Worm (Caenorhabditis elegans): Measurements from ENCODE around the gene Y53F4B.36.

Y53F4B.36 gene

DNA sequence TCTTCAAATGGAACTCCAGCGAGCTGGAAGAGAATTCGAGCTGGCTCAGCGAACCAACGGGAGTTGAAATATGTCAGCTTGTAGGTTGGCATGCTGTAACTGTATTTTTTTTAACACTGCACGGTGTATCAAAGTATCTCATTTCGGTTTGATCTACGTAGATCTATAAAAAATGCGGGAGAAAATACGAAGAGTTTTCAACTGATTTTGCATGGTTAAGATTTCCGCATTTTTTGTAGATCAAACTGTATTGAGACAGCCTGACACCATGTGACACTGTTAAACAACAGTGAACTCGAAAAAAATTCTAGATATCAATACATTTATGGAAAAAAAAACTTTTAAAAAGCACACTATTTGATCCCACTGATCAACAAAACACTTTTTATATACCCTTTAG is 2.8 kb downstream of the Y53F4B.36 start, which contains the start of gene gst-32:
TSS of gene gst-32 (minus strand) at position 101 of the 400 bp plus-strand sequence.
- TF ChIP-seq elt-4 (tag; optimal IDR thresholded peaks at IDR 0.05) = no peak

DNA sequence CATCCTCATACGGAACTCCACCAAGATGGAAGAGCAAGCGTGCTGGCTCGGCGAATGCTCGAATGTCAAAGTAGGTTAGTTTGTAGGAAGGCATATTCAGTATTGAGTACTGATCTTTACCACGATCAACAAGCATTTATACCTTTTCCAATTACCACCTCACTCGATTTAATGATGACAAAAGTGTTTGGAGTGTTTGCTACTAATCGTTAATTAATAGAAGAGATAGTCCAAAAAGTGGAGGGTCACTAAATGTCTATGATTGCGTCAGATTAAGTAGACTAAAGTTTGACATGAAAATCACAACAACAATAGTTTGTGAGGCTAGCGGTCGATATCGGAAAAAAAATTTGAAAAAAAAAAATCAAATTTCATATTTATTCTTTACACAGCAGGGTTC is 7.4 kb downstream of the Y53F4B.36 start, which contains the start of gene gst-34:
TSS of gene gst-34 (minus strand) at position 101 of the 400 bp plus-strand sequence.
- TF ChIP-seq K09A11.1 (tag; optimal IDR thresholded peaks at IDR 0.05; ENCODE audit: insufficient read depth) = no peak
- TF ChIP-seq elt-2 (tag; optimal IDR thresholded peaks at IDR 0.05) = no peak
- no peak for TF ChIP-seq pag-3 (tag; optimal IDR thresholded peaks at IDR 0.05; ENCODE audit: borderline replicate concordance)
- no peak for TF ChIP-seq rnt-1 (tag; optimal IDR thresholded peaks at IDR 0.05)

DNA sequence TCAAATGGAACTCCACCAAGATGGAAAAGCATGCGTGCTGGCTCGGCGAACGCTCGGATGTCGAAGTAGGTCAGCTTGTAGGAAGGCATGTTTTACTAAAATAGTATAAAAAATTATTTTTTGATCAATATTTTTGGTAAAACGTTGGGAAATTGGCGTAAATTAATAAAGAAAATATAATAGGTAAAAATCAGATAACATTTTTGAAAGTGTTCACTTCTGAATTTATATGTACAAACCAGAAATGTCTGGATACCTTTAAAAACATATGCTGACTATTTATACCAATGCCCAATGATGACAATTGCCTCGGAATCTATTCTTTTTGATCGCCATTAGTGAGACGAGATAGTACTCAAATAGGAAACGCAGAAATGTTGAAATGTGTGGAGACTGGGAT is 9.5 kb downstream of the Y53F4B.36 start, which contains the start of gene gst-35:
TSS of gene gst-35 (minus strand) at position 101 of the 400 bp plus-strand sequence.
- no peak for TF ChIP-seq elt-4 (tag; optimal IDR thresholded peaks at IDR 0.05)
- TF ChIP-seq syd-9 (tag; optimal IDR thresholded peaks at IDR 0.05) = no peak
- TF ChIP-seq hlh-15 (tag; optimal IDR thresholded peaks at IDR 0.05) = no peak
- TF ChIP-seq nhr-232 (tag; optimal IDR thresholded peaks at IDR 0.05) = no peak
- no peak for TF ChIP-seq sdc-2 (tag; optimal IDR thresholded peaks at IDR 0.05)
- no peak for TF ChIP-seq ztf-16 (tag; optimal IDR thresholded peaks at IDR 0.05)
- no peak for TF ChIP-seq dmd-4 (tag; optimal IDR thresholded peaks at IDR 0.05; ENCODE audit: borderline replicate concordance)
- TF ChIP-seq ceh-30 (tag; optimal IDR thresholded peaks at IDR 0.05) = no peak

DNA sequence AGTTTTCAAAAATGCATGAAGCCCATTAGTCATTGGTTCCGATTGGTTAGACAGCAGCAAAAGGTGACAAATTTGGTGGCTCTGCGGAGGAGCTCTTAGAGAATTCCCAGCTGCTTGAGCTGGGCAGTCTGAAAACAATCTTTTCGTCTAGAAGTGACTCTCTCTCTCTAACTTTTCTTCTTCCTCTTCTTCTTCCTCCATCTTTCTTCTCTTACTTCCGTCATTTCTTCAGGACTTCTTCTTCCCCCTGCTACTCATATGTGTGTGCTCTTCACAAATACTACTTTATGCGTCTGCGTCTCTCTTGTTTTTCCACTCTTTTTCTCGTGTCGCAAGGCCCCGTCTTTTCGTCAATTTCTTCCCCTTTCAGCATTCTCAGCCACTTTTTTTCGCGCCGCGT is 14.2 kb downstream of the Y53F4B.36 start:
- TF ChIP-seq syd-9 (tag; optimal IDR thresholded peaks at IDR 0.05) (no peak), nfya-1 (tag; optimal IDR thresholded peaks at IDR 0.05) (peak; percentile 6), rnt-1 (tag; optimal IDR thresholded peaks at IDR 0.05) (no peak), F13H6.1 (tag; optimal IDR thresholded peaks at IDR 0.05) (no peak), hlh-13 (GFP tag; optimal IDR thresholded peaks at IDR 0.05) (no peak), ceh-9 (tag; optimal IDR thresholded peaks at IDR 0.05) (no peak), unc-42 (tag; optimal IDR thresholded peaks at IDR 0.05) (peak; percentile 60), sdc-2 (tag; optimal IDR thresholded peaks at IDR 0.05) (no peak), hlh-30 (tag; optimal IDR thresholded peaks at IDR 0.05; ENCODE audit: insufficient read depth) (no peak), ceh-31 (tag; optimal IDR thresholded peaks at IDR 0.05) (peak; percentile 15)

DNA sequence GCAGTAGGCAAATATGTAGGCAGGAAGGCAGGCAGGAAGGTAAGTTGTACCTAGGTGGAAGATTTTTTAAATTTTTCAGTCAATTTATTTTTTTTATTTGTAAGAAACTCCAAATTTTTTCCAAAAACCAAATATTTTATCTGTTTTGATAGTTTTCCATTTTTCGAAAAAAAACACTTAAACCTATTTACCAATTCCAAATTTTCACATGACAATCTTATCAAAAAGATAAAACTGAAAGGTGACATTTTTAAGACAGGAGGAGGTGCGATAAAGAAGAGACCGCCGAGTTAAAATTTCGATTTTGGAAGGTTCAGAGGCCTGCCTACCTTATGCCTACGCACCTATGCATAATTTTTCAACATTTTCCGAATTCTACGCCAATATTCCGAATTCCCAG is 15.2 kb downstream of the Y53F4B.36 start:
- no peak for TF ChIP-seq unc-3 (GFP tag; conservative IDR thresholded peaks at IDR 0.05)
- TF ChIP-seq unc-3 (tag; optimal IDR thresholded peaks at IDR 0.05) = no peak
- no peak for TF ChIP-seq C08G9.2 (tag; optimal IDR thresholded peaks at IDR 0.05)
- TF ChIP-seq tbx-7 (tag; optimal IDR thresholded peaks at IDR 0.05) = no peak

DNA sequence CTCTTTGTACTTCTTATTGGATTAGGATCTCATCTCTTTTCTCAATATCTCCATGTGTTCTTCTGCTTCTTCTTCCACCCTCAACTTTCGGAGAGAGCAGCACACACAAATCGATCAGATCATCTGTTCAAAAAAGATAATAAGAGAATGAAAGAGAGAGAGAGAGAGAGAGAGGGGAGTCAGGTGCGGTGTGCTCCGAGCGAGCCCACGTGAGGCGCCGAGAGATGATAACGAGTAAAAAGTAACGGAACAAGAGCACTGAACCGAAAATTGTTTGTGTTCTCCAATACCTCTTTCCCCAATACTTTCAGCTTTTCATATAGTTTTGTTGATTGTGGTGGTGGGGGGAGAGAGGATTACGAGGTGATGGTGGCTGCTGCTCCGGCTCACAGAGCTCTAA is 18.2 kb downstream of the Y53F4B.36 start:
- TF ChIP-seq hlh-30 (tag; optimal IDR thresholded peaks at IDR 0.05; ENCODE audit: insufficient read depth) (peak; percentile 36), ceh-18 (tag; optimal IDR thresholded peaks at IDR 0.05) (peak; percentile 63), ceh-14 (tag; optimal IDR thresholded peaks at IDR 0.05) (no peak)

DNA sequence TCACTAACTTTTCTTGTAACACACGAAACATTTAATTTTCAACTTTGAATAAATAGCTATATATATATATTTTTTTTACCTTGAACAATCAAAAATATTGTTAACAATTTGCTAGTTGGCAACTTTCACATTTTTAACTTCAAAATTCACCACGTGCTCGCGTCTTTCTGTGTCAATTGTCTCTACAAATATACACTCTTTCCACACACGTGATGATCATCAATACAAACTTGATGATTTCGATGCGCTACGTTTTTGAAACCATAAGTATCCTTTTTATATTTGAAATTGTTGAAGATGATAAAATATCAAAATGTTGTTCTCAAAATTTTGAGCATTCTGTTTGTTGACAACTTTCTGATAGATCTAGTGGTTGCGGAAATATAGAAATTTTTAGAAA is 19.6 kb downstream of the Y53F4B.36 start:
- TF ChIP-seq eyg-1 (tag; optimal IDR thresholded peaks at IDR 0.05) (no peak), unc-42 (tag; optimal IDR thresholded peaks at IDR 0.05) (no peak), nhr-232 (tag; optimal IDR thresholded peaks at IDR 0.05) (no peak), hlh-15 (tag; optimal IDR thresholded peaks at IDR 0.05) (no peak), unc-86 (tag; optimal IDR thresholded peaks at IDR 0.05) (no peak), ceh-9 (tag; optimal IDR thresholded peaks at IDR 0.05) (no peak)

DNA sequence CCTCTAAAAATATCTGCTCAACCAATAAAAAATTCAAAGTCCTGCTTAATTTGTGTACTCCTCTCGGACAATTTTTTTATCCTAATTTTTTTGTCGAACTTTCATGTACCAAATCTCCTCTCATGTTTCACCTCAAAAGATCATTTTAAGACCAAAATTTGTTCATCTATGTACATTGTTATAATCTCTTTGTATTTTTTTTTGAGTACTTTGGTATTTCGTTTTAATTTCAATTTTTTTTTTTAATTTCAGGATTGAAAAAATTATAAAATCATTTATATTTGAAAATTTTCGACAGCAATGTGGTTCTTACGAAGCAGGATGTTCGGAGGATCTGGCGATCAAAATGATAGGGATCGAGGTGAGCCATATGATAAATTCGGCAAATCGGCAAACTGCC is 20.7 kb downstream of the Y53F4B.36 start, which contains the start of gene spsb-1:
TSS of gene spsb-1 (plus strand) at position 301 of the 400 bp plus-strand sequence.
- no peak for TF ChIP-seq pag-3 (tag; optimal IDR thresholded peaks at IDR 0.05; ENCODE audit: borderline replicate concordance)
- no peak for TF ChIP-seq unc-86 (tag; optimal IDR thresholded peaks at IDR 0.05)
- TF ChIP-seq lim-6 (tag; optimal IDR thresholded peaks at IDR 0.05) = no peak
- no peak for TF ChIP-seq ceh-45 (GFP tag; IDR thresholded peaks at IDR 0.05)

Measured in whole organism, late embryonic.